Worm (Caenorhabditis elegans): ENCODE results near the gene natc-1.

Gene natc-1

DNA sequence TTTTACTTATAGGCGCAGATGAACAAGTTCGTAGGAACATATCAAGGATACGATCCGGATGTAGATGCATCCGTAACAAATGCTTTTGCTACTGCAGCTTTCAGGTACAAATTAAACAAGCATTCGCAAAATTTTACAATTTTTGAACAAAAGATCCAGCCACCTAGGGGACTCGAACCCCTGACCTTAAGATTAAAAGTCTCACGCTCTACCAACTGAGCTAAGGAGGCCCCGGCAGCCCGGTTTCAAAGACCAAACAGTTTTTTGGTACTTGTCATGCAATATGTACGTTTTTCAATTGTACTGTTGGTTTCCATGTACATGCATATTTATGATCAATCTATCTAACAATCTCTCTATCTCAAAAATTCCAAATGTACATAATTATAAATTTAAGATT is 37.2 kb downstream of the natc-1 start (continued):
- no peak for TF ChIP-seq nhr-179 (tag; optimal IDR thresholded peaks at IDR 0.05)
- TF ChIP-seq F55B11.4 (tag; optimal IDR thresholded peaks at IDR 0.05; ENCODE audit: borderline replicate concordance, insufficient read depth), result no peak
- no peak for TF ChIP-seq tbx-9 (tag; optimal IDR thresholded peaks at IDR 0.05; ENCODE audit: borderline replicate concordance)
- no peak for TF ChIP-seq ccch-3 (GFP tag; optimal IDR thresholded peaks at IDR 0.05)
- no peak for TF ChIP-seq ceh-27 (GFP tag; optimal IDR thresholded peaks at IDR 0.05)
- peak in 1 of 2 experiments; percentile 9 for TF ChIP-seq let-607 (tag; optimal IDR thresholded peaks at IDR 0.05)
- TF ChIP-seq aptf-2 (GFP tag; conservative IDR thresholded peaks at IDR 0.05), result no peak
- no peak for TF ChIP-seq nfya-2 (GFP tag; IDR thresholded peaks at IDR 0.05)
- TF ChIP-seq B0035.1 (tag; optimal IDR thresholded peaks at IDR 0.05), result no peak

- TF ChIP-seq bed-1 (GFP tag; IDR thresholded peaks at IDR 0.05), result peak; percentile 99
- TF ChIP-seq ztf-25 (GFP tag; IDR thresholded peaks at IDR 0.05), result peak; percentile 100
- TF ChIP-seq nfya-2 (GFP tag; IDR thresholded peaks at IDR 0.05), result peak; percentile 97
- TF ChIP-seq ceh-100 (GFP tag; IDR thresholded peaks at IDR 0.05), result peak; percentile 91
- TF ChIP-seq ceh-79 (tag; optimal IDR thresholded peaks at IDR 0.05), result peak; percentile 100
- peak; percentile 99 for TF ChIP-seq Y53G8AR.9 (GFP tag; conservative IDR thresholded peaks at IDR 0.05)
- TF ChIP-seq mxl-1 (tag; optimal IDR thresholded peaks at IDR 0.05), result peak; percentile 99
- peak; percentile 48 to 93 (median 55) for TF ChIP-seq lin-35 (GFP tag; optimal IDR thresholded peaks at IDR 0.05)
- peak; percentile 99 for TF ChIP-seq die-1 (tag; optimal IDR thresholded peaks at IDR 0.05)
- peak; percentile 99 for TF ChIP-seq Y95B8A.8 (GFP tag; IDR thresholded peaks at IDR 0.05)
- peak; percentile 98 for TF ChIP-seq pbrm-1 (GFP tag; IDR thresholded peaks at IDR 0.05)
- peak; percentile 100 for TF ChIP-seq T26A5.8 (tag; optimal IDR thresholded peaks at IDR 0.05)
- TF ChIP-seq rec-8 (tag; optimal IDR thresholded peaks at IDR 0.05), result peak; percentile 96 to 99
- TF ChIP-seq mes-4 (tag; optimal IDR thresholded peaks at IDR 0.05), result peak; percentile 96
- peak; percentile 95 for TF ChIP-seq K11D2.4 (GFP tag; IDR thresholded peaks at IDR 0.05)
- TF ChIP-seq aptf-2 (GFP tag; conservative IDR thresholded peaks at IDR 0.05), result peak; percentile 89
- TF ChIP-seq F33H1.4 (GFP tag; IDR thresholded peaks at IDR 0.05), result peak; percentile 77
- TF ChIP-seq attf-3 (GFP tag; conservative IDR thresholded peaks at IDR 0.05), result peak; percentile 80
- peak; percentile 99 for TF ChIP-seq nhr-90 (tag; optimal IDR thresholded peaks at IDR 0.05)
- peak; percentile 69 for TF ChIP-seq egrh-3 (GFP tag; IDR thresholded peaks at IDR 0.05)
- TF ChIP-seq zfh-2 (GFP tag; conservative IDR thresholded peaks at IDR 0.05), result no peak
- TF ChIP-seq ets-4 (GFP tag; optimal IDR thresholded peaks at IDR 0.05), result peak; percentile 100
- TF ChIP-seq athp-1 (tag; optimal IDR thresholded peaks at IDR 0.05), result peak; percentile 100
- peak; percentile 88 for TF ChIP-seq cebp-1 (GFP tag; IDR thresholded peaks at IDR 0.05)
- TF ChIP-seq cebp-1 (tag; optimal IDR thresholded peaks at IDR 0.05), result peak; percentile 97
- TF ChIP-seq ekl-4 (GFP tag; IDR thresholded peaks at IDR 0.05), result peak; percentile 99
- TF ChIP-seq ceh-58 (GFP tag; IDR thresholded peaks at IDR 0.05), result peak; percentile 100
- TF ChIP-seq snpc-1.3 (tag; optimal IDR thresholded peaks at IDR 0.05; ENCODE audit: insufficient read depth), result peak; percentile 98
- peak; percentile 100 for TF ChIP-seq egl-44 (GFP tag; IDR thresholded peaks at IDR 0.05)
- TF ChIP-seq ztf-26 (tag; optimal IDR thresholded peaks at IDR 0.05), result peak; percentile 95
- TF ChIP-seq F39B2.1 (GFP tag; IDR thresholded peaks at IDR 0.05), result peak; percentile 97
- TF ChIP-seq aptf-3 (GFP tag; IDR thresholded peaks at IDR 0.05), result peak; percentile 99
- peak; percentile 59 for TF ChIP-seq ama-1 (optimal IDR thresholded peaks at IDR 0.05)
- TF ChIP-seq ama-1 (GFP tag; optimal IDR thresholded peaks at IDR 0.05), result peak; percentile 96 to 97
- peak; percentile 98 for TF ChIP-seq ceh-40 (GFP tag; IDR thresholded peaks at IDR 0.05)
- TF ChIP-seq chd-7 (tag; optimal IDR thresholded peaks at IDR 0.05), result peak; percentile 100
- TF ChIP-seq snpc-1.1 (tag; optimal IDR thresholded peaks at IDR 0.05; ENCODE audit: insufficient read depth), result peak; percentile 100
- peak; percentile 99 for TF ChIP-seq nfyb-1 (GFP tag; IDR thresholded peaks at IDR 0.05)
- peak; percentile 96 for TF ChIP-seq let-526 (GFP tag; IDR thresholded peaks at IDR 0.05)
- TF ChIP-seq nhr-120 (GFP tag; IDR thresholded peaks at IDR 0.05), result peak; percentile 100
Measured at ce11 chrV:8500348-8500747, 38.2 kb downstream of the natc-1 start.

Measured in whole organism, young adult.